Fruit fly (Drosophila melanogaster) whole organism, embryonic: Measurements from ENCODE around the gene CG18265.

ENCODE experiments used
- ATbp ChIP-seq: fragments of 200-800 bp; sonication (Bioruptor generic); optimal IDR thresholded peaks from 2 replicates; lab custom pipeline; 2017; ENCODE audit warnings: missing biosample characterization, mild to moderate bottlenecking, missing genetic modification characterization, missing genetic modification reagents
- CG10147 ChIP-seq: fragments of 200-800 bp; sonication (Bioruptor generic); optimal IDR thresholded peaks from 2 replicates; lab custom pipeline; 2019; ENCODE audit warnings: missing biosample characterization, mild to moderate bottlenecking, missing genetic modification characterization, moderate library complexity
- CG11695 ChIP-seq: fragments of 200-800 bp; sonication (Bioruptor generic); IDR thresholded peaks from 3 replicates; pipeline ENCODE4 v1.3.6; 2022; ENCODE audit warnings: missing biosample characterization, missing genetic modification characterization
- CG14014 ChIP-seq: fragments of 200-800 bp; sonication (Bioruptor generic); IDR thresholded peaks from 2 replicates; pipeline ENCODE4 v1.3.6; 2022; ENCODE audit warnings: missing biosample characterization, missing genetic modification characterization
- CG14441 ChIP-seq: fragments of 200-800 bp; sonication (Bioruptor generic); IDR thresholded peaks from 2 replicates; pipeline ENCODE4 v1.3.6; 2022; ENCODE audit warnings: missing biosample characterization, missing genetic modification characterization
- CG33213 ChIP-seq: fragments of 200-800 bp; sonication (Bioruptor generic); optimal IDR thresholded peaks from 3 replicates; lab custom pipeline; 2016; ENCODE audit warnings: missing biosample characterization, missing genetic modification characterization
- CG4617 ChIP-seq: fragments of 200-800 bp; sonication (Bioruptor generic); optimal IDR thresholded peaks from 3 replicates; lab custom pipeline; 2016; ENCODE audit warnings: missing biosample characterization, missing genetic modification characterization, borderline replicate concordance
- CG6175 ChIP-seq: fragments of 200-800 bp; sonication (Bioruptor generic); IDR thresholded peaks from 3 replicates; pipeline ENCODE4 v1.3.6; 2022; ENCODE audit warnings: missing biosample characterization, missing genetic modification characterization
- CG6765 ChIP-seq: fragments of 200-800 bp; sonication (Bioruptor generic); optimal IDR thresholded peaks from 3 replicates; lab custom pipeline; 2017; ENCODE audit warnings: missing biosample characterization, mild to moderate bottlenecking, missing genetic modification characterization
- CG7963 ChIP-seq: fragments of 200-800 bp; sonication (Bioruptor generic); IDR thresholded peaks from 3 replicates; pipeline ENCODE4 v1.3.6; 2022; ENCODE audit warnings: missing biosample characterization, missing genetic modification characterization; ENCODE audit not compliant: partially characterized antibody
- CG7987 ChIP-seq: fragments of 200-800 bp; sonication (Bioruptor generic); optimal IDR thresholded peaks from 2 replicates; lab custom pipeline; 2018; ENCODE audit warnings: missing biosample characterization, mild to moderate bottlenecking, missing genetic modification characterization, moderate library complexity
- CG8089 ChIP-seq: fragments of 200-800 bp; sonication (Bioruptor generic); optimal IDR thresholded peaks from 3 replicates; lab custom pipeline; 2016; ENCODE audit warnings: missing biosample characterization, missing genetic modification characterization
- CG8765 ChIP-seq: fragments of 200-800 bp; sonication (Bioruptor generic); IDR thresholded peaks from 2 replicates; pipeline ENCODE4 v1.3.6; 2022; ENCODE audit warnings: missing biosample characterization, missing genetic modification characterization
- CHES-1-like ChIP-seq: fragments of 200-800 bp; sonication (Bioruptor generic); optimal IDR thresholded peaks from 2 replicates; lab custom pipeline; 2016; ENCODE audit warnings: missing biosample characterization, missing genetic modification characterization
- Dfd ChIP-seq, 2 experiments: fragments of >200 bp; optimal IDR thresholded peaks; 2 replicates each; lab custom pipeline; 2017; ENCODE audit warnings: missing biosample characterization in 2 of 2, missing genetic modification characterization in 2 of 2
- Dip2 ChIP-seq: fragments of 200-800 bp; sonication (Bioruptor generic); IDR thresholded peaks from 2 replicates; pipeline ENCODE4 v1.3.6; 2022; ENCODE audit warnings: missing biosample characterization, missing genetic modification characterization
- Dref ChIP-seq: fragments of 200-800 bp; sonication (Bioruptor generic); IDR thresholded peaks from 2 replicates; pipeline ENCODE4 v1.3.6; 2022; ENCODE audit warnings: missing biosample characterization, missing genetic modification characterization
- Gug ChIP-seq: fragments of 200-800 bp; sonication (Bioruptor generic); IDR thresholded peaks from 4 replicates; pipeline ENCODE4 v1.3.6; 2022; ENCODE audit warnings: missing biosample characterization, missing genetic modification characterization
- Hmr ChIP-seq: fragments of 200-800 bp; sonication (Bioruptor generic); optimal IDR thresholded peaks from 3 replicates; lab custom pipeline; 2017; ENCODE audit warnings: mild to moderate bottlenecking, missing biosample characterization, missing genetic modification reagents, missing genetic modification characterization
- Hr3 ChIP-seq: fragments of 200-800 bp; sonication (Bioruptor generic); optimal IDR thresholded peaks from 3 replicates; lab custom pipeline; 2016; ENCODE audit warnings: missing biosample characterization, missing genetic modification characterization
- Hsf ChIP-seq: fragments of 200-800 bp; sonication (Bioruptor generic); optimal IDR thresholded peaks from 3 replicates; lab custom pipeline; 2016; ENCODE audit warnings: missing biosample characterization, missing genetic modification characterization
- MBD-R2 ChIP-seq: fragments of 200-800 bp; sonication (Bioruptor generic); IDR thresholded peaks from 2 replicates; pipeline ENCODE4 v1.3.6; 2022; ENCODE audit warnings: missing biosample characterization, missing genetic modification characterization
- Ptx1 ChIP-seq: fragments of 200-800 bp; sonication (Bioruptor generic); IDR thresholded peaks from 2 replicates; pipeline ENCODE4 v1.3.6; 2022; ENCODE audit warnings: missing biosample characterization, missing genetic modification characterization
- Rfx ChIP-seq: fragments of 200-800 bp; sonication (Bioruptor generic); IDR thresholded peaks from 2 replicates; pipeline ENCODE4 v1.3.6; 2022; ENCODE audit warnings: missing biosample characterization, missing genetic modification characterization
- Scr ChIP-seq: fragments of 200-800 bp; sonication (Bioruptor generic); IDR thresholded peaks from 2 replicates; pipeline ENCODE4 v1.3.6; 2022; ENCODE audit warnings: missing biosample characterization, missing genetic modification characterization; ENCODE audit not compliant: partially characterized antibody
- Sry-δ ChIP-seq: fragments of 200-800 bp; sonication (Bioruptor generic); optimal IDR thresholded peaks from 2 replicates; lab custom pipeline; 2016; ENCODE audit warnings: missing biosample characterization, missing genetic modification characterization
- Xrp1 ChIP-seq: fragments of 200-800 bp; sonication (Bioruptor generic); IDR thresholded peaks from 2 replicates; pipeline ENCODE4 v1.3.6; 2022; ENCODE audit warnings: missing biosample characterization, missing genetic modification characterization
- br ChIP-seq: fragments of >200 bp; optimal IDR thresholded peaks from 2 replicates; lab custom pipeline; 2017
- btn ChIP-seq: fragments of 200-800 bp; sonication (Bioruptor generic); optimal IDR thresholded peaks from 2 replicates; lab custom pipeline; 2016; ENCODE audit warnings: missing biosample characterization, missing genetic modification characterization
- cato ChIP-seq: fragments of 200-800 bp; sonication (Bioruptor generic); optimal IDR thresholded peaks from 2 replicates; lab custom pipeline; 2016; ENCODE audit warnings: missing biosample characterization, missing genetic modification characterization, borderline replicate concordance
- chinmo ChIP-seq: fragments of 200-800 bp; sonication (Bioruptor generic); IDR thresholded peaks from 4 replicates; pipeline ENCODE4 v1.3.6; 2022; ENCODE audit warnings: missing biosample characterization, missing genetic modification characterization; ENCODE audit not compliant: partially characterized antibody
- crol ChIP-seq: fragments of 200-800 bp; sonication (Bioruptor generic); IDR thresholded peaks from 2 replicates; pipeline ENCODE4 v1.3.6; 2022; ENCODE audit warnings: missing biosample characterization, missing genetic modification characterization
- dysf ChIP-seq: fragments of 200-800 bp; sonication (Bioruptor generic); IDR thresholded peaks from 3 replicates; pipeline ENCODE4 v1.3.6; 2022; ENCODE audit warnings: missing biosample characterization, missing genetic modification characterization
- en ChIP-seq: fragments of 200-800 bp; sonication (Bioruptor generic); optimal IDR thresholded peaks from 2 replicates; lab custom pipeline; 2016; ENCODE audit warnings: missing biosample characterization, missing genetic modification characterization
- ewg ChIP-seq: fragments of 200-800 bp; sonication (Bioruptor generic); optimal IDR thresholded peaks from 3 replicates; lab custom pipeline; 2017; ENCODE audit warnings: mild to moderate bottlenecking, missing biosample characterization, missing genetic modification reagents, missing genetic modification characterization
- hb ChIP-seq: fragments of 200-800 bp; sonication (Bioruptor generic); IDR thresholded peaks from 3 replicates; pipeline ENCODE4 v1.3.6; 2022; ENCODE audit warnings: missing biosample characterization, missing genetic modification characterization; ENCODE audit not compliant: partially characterized antibody
- mirr ChIP-seq: fragments of 200-800 bp; sonication (Bioruptor generic); optimal IDR thresholded peaks from 3 replicates; lab custom pipeline; 2018; ENCODE audit warnings: missing biosample characterization, mild to moderate bottlenecking, missing genetic modification characterization
- nom ChIP-seq: fragments of 200-800 bp; sonication (Bioruptor generic); optimal IDR thresholded peaks from 2 replicates; lab custom pipeline; 2017; ENCODE audit warnings: missing biosample characterization, missing genetic modification characterization, mild to moderate bottlenecking, moderate library complexity, missing genetic modification reagents
- onecut ChIP-seq: fragments of 200-800 bp; sonication (Bioruptor generic); IDR thresholded peaks from 2 replicates; pipeline ENCODE4 v1.3.6; 2022; ENCODE audit warnings: missing biosample characterization, missing genetic modification characterization
- pan ChIP-seq, 4 experiments: fragments of >200 bp in 3 of 4; fragments of 200-800 bp in 1 of 4; sonication (Bioruptor generic) in 1 of 4; optimal IDR thresholded peaks in 3 of 4; IDR thresholded peaks in 1 of 4; 2 replicates each; pipeline versions ENCODE4 v1.3.6 to Lab custom; 2017 to 2022; ENCODE audit warnings: missing biosample characterization in 2 of 4, missing genetic modification characterization in 2 of 4, mixed read lengths in 1 of 4
- pita ChIP-seq: fragments of 200-800 bp; sonication (Bioruptor generic); optimal IDR thresholded peaks from 2 replicates; lab custom pipeline; 2017; ENCODE audit warnings: missing biosample characterization, mild to moderate bottlenecking, missing genetic modification characterization
- pzg ChIP-seq: fragments of 200-800 bp; sonication (Bioruptor generic); optimal IDR thresholded peaks from 3 replicates; lab custom pipeline; 2018; ENCODE audit warnings: missing biosample characterization, mild to moderate bottlenecking, missing genetic modification characterization, moderate library complexity
- ro ChIP-seq: fragments of 200-800 bp; sonication (Bioruptor generic); IDR thresholded peaks from 2 replicates; pipeline ENCODE4 v1.3.6; 2022; ENCODE audit warnings: missing biosample characterization, missing genetic modification characterization
- run ChIP-seq: fragments of 200-800 bp; sonication (Bioruptor generic); optimal IDR thresholded peaks from 3 replicates; lab custom pipeline; 2018; ENCODE audit warnings: missing biosample characterization, mild to moderate bottlenecking, missing genetic modification characterization
- sd ChIP-seq: fragments of 200-800 bp; sonication (Bioruptor generic); optimal IDR thresholded peaks from 3 replicates; lab custom pipeline; 2018; ENCODE audit warnings: missing biosample characterization, mild to moderate bottlenecking, missing genetic modification characterization, moderate library complexity
- sim ChIP-seq: fragments of 200-800 bp; sonication (Bioruptor generic); IDR thresholded peaks from 2 replicates; pipeline ENCODE4 v1.3.6; 2022; ENCODE audit warnings: missing biosample characterization, missing genetic modification characterization
- slbo ChIP-seq: fragments of 200-800 bp; sonication (Bioruptor generic); IDR thresholded peaks from 2 replicates; pipeline ENCODE4 v1.3.6; 2022; ENCODE audit warnings: missing biosample characterization, missing genetic modification characterization
- sna ChIP-seq: fragments of 200-800 bp; sonication (Bioruptor generic); IDR thresholded peaks from 2 replicates; pipeline ENCODE4 v1.3.6; 2022; ENCODE audit warnings: missing biosample characterization, missing genetic modification characterization; ENCODE audit not compliant: partially characterized antibody
- stc ChIP-seq: fragments of 200-800 bp; sonication (Bioruptor generic); IDR thresholded peaks from 2 replicates; pipeline ENCODE4 v1.3.6; 2022; ENCODE audit warnings: missing biosample characterization, missing genetic modification characterization
- toy ChIP-seq: fragments of 200-800 bp; sonication (Bioruptor generic); IDR thresholded peaks from 2 replicates; pipeline ENCODE4 v1.3.6; 2022; ENCODE audit warnings: missing biosample characterization, missing genetic modification characterization
- vfl ChIP-seq: fragments of 200-800 bp; sonication (Bioruptor generic); optimal IDR thresholded peaks from 2 replicates; lab custom pipeline; 2016; ENCODE audit warnings: missing biosample characterization, missing genetic modification characterization

Gene CG18265

DNA sequence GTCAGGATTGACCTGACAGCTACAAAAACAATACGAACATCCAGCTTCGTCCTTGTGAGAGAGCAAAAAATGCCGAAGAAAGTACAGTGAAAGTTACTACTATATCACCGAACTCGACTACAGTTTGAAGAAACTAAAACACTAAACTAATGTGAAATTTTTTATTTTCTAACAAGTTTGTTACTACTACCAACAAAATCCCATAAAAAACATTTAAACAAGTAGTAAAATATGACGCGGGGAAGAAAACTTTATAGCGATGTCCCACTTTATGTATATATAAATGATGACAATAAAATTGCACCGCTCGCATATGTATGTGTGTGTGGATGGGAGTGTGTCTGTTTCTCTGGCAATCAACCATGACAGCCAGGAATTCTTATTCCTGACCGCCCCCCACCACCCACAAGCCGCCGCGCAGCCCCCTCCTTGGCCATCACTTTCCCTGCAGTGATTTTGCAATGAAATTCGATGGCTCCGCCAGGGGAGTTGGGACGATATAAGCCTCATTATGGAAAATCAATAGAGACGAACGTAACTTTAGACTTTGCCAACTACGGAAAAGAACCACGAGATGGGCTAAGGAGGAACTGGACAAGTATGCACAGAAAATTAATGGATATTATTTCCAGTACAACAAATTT, 22.3 kb downstream of the CG18265 start (continued):
- peak; percentile 11 for TF ChIP-seq CG10147 (GFP tag; lab: Kevin White, UChicago)
- no peak for TF ChIP-seq Scr (GFP tag; lab: Robert Waterston, UW)
- TF ChIP-seq sd = no peak
- no peak for TF ChIP-seq btn (GFP tag; lab: Kevin White, UChicago)
- TF ChIP-seq MBD-R2 (GFP tag; lab: Robert Waterston, UW) = peak; percentile 12; the same call in 1 of the 2 replicates
- no peak for TF ChIP-seq nom (GFP tag; lab: Kevin White, UChicago)
- TF ChIP-seq vfl (GFP tag; lab: Kevin White, UChicago) = no peak
- peak; percentile 57; the same call in 1 of the 2 replicates for TF ChIP-seq Ptx1 (GFP tag; lab: Robert Waterston, UW)
- no peak for TF ChIP-seq CG6765 (GFP tag; lab: Kevin White, UChicago)
- TF ChIP-seq stc (GFP tag; lab: Robert Waterston, UW) = no peak
- no peak for TF ChIP-seq chinmo (GFP tag; lab: Robert Waterston, UW)
- TF ChIP-seq br (lab: Kevin White, UChicago) = no peak
- no peak for TF ChIP-seq CG4617 (GFP tag; lab: Kevin White, UChicago)
- no peak for TF ChIP-seq CG33213 (GFP tag; lab: Kevin White, UChicago)
- peak; percentile 77 for TF ChIP-seq onecut (GFP tag; lab: Robert Waterston, UW)
- TF ChIP-seq CG8765 = no peak
- TF ChIP-seq CG8089 (GFP tag; lab: Kevin White, UChicago) = no peak
- TF ChIP-seq Rfx = peak; percentile 48
- no peak for TF ChIP-seq ro
- TF ChIP-seq en (GFP tag; lab: Kevin White, UChicago) = no peak
- no peak for TF ChIP-seq Dip2 (GFP tag; lab: Robert Waterston, UW)
- no peak for TF ChIP-seq Hr3
- no peak for TF ChIP-seq run (tag; lab: Kevin White, UChicago)
- TF ChIP-seq Dref (GFP tag; lab: Robert Waterston, UW) = no peak
- no peak for TF ChIP-seq CG11695 (GFP tag; lab: Robert Waterston, UW)
- TF ChIP-seq slbo (GFP tag; lab: Robert Waterston, UW) = no peak
- TF ChIP-seq Xrp1 = peak; percentile 59
- TF ChIP-seq CG6175 (GFP tag; lab: Robert Waterston, UW) = no peak
- TF ChIP-seq CG7987 (GFP tag; lab: Kevin White, UChicago) = no peak
- no peak for TF ChIP-seq Dfd (GFP tag; optimal IDR thresholded peaks at IDR 0.05; lab: Kevin White, UChicago)
- TF ChIP-seq CG14014 (GFP tag; lab: Robert Waterston, UW) = no peak
- TF ChIP-seq ATbp (GFP tag; lab: Kevin White, UChicago) = peak; percentile 20
- TF ChIP-seq Hmr (GFP tag; lab: Kevin White, UChicago) = no peak
- TF ChIP-seq CG7963 (GFP tag; lab: Robert Waterston, UW) = no peak
- TF ChIP-seq CG14441 (GFP tag; lab: Robert Waterston, UW) = peak; percentile 52; the same call in 1 of the 2 replicates
- no peak for TF ChIP-seq Sry-δ (GFP tag; lab: Kevin White, UChicago)
- TF ChIP-seq mirr (GFP tag; lab: Kevin White, UChicago) = no peak
- TF ChIP-seq ewg = no peak
- no peak for TF ChIP-seq cato (GFP tag; lab: Kevin White, UChicago)
- TF ChIP-seq Gug = no peak
- no peak for TF ChIP-seq pzg (GFP tag; lab: Kevin White, UChicago)
- peak; percentile 60 for TF ChIP-seq crol
- TF ChIP-seq sim (GFP tag; lab: Robert Waterston, UW) = no peak
- no peak for TF ChIP-seq CHES-1-like (GFP tag; lab: Kevin White, UChicago)
- TF ChIP-seq pita (GFP tag; lab: Kevin White, UChicago) = no peak
- no peak for TF ChIP-seq sna (GFP tag; lab: Robert Waterston, UW)
- TF ChIP-seq dysf (GFP tag; lab: Robert Waterston, UW) = peak; percentile 57; the same call in 1 of the 3 replicates
- TF ChIP-seq hb (GFP tag; lab: Robert Waterston, UW) = no peak
- no peak for TF ChIP-seq toy (GFP tag; lab: Robert Waterston, UW)
- no peak for TF ChIP-seq pan (optimal IDR thresholded peaks at IDR 0.05; lab: Kevin White, UChicago)
- peak in 1 of 2 experiments; percentile 43 for TF ChIP-seq pan (GFP tag; optimal IDR thresholded peaks at IDR 0.05 in 1 of 2, IDR thresholded peaks at IDR 0.05 in 1 of 2)
- TF ChIP-seq Hsf (GFP tag; lab: Kevin White, UChicago) = no peak
